Worm (Caenorhabditis elegans): Measurements from ENCODE around the gene cnc-9.
A peak's percentile ranks its signal among the peaks of the same experiment; 100 is the strongest.

cnc-9 gene

ce11 chrV:7417018-7417716 is 17.2 kb upstream of the cnc-9 start, which contains the start of gene srw-67:
Gene srw-67 (plus strand): TSS chrV:7417660.
- no peak for TF ChIP-seq lin-39 (tag; optimal IDR thresholded peaks at IDR 0.05)
- no peak for TF ChIP-seq mdl-1 (tag; optimal IDR thresholded peaks at IDR 0.05)
- TF ChIP-seq madf-5 (GFP tag; IDR thresholded peaks at IDR 0.05): no peak
- TF ChIP-seq unc-62 (GFP tag; optimal IDR thresholded peaks at IDR 0.05 in 1 of 2): peak in 1 of 2 experiments; percentile 90
- TF ChIP-seq unc-62 (tag; optimal IDR thresholded peaks at IDR 0.05): no peak
- TF ChIP-seq hif-1 (tag; optimal IDR thresholded peaks at IDR 0.05): peak in 1 of 2 experiments; percentile 70
- no peak for TF ChIP-seq nhr-48 (tag; optimal IDR thresholded peaks at IDR 0.05)
- no peak for TF ChIP-seq F49E8.2 (tag; optimal IDR thresholded peaks at IDR 0.05; ENCODE audit: borderline replicate concordance)
- TF ChIP-seq ceh-28 (tag; optimal IDR thresholded peaks at IDR 0.05): no peak
- TF ChIP-seq aha-1 (tag): peak; percentile 97
- peak; percentile 17 for TF ChIP-seq duxl-1 (tag; optimal IDR thresholded peaks at IDR 0.05; ENCODE audit: poor library complexity)

- no peak for TF ChIP-seq lin-15B (tag; optimal IDR thresholded peaks at IDR 0.05)
- TF ChIP-seq tra-1 (GFP tag; IDR thresholded peaks at IDR 0.05): no peak
- no peak for TF ChIP-seq F10B5.3 (tag; optimal IDR thresholded peaks at IDR 0.05)
- TF ChIP-seq nhr-25 (tag; optimal IDR thresholded peaks at IDR 0.05; ENCODE audit: borderline replicate concordance, insufficient read depth): no peak
- TF ChIP-seq mdt-29 (GFP tag; IDR thresholded peaks at IDR 0.05): no peak
- TF ChIP-seq unc-62 (GFP tag; optimal IDR thresholded peaks at IDR 0.05 in 1 of 2): no peak
- no peak for TF ChIP-seq unc-62 (tag; optimal IDR thresholded peaks at IDR 0.05)
- no peak for TF ChIP-seq lin-13 (GFP tag; optimal IDR thresholded peaks at IDR 0.05)
- TF ChIP-seq T20F7.1 (GFP tag; optimal IDR thresholded peaks at IDR 0.05): peak; percentile 14
- TF ChIP-seq nhr-102 (tag; optimal IDR thresholded peaks at IDR 0.05): peak; percentile 5
- TF ChIP-seq ztf-11 (tag; optimal IDR thresholded peaks at IDR 0.05): no peak
- no peak for TF ChIP-seq nhr-28 (tag; optimal IDR thresholded peaks at IDR 0.05)
- no peak for TF ChIP-seq php-3 (GFP tag; IDR thresholded peaks at IDR 0.05)
- TF ChIP-seq daf-8 (GFP tag; IDR thresholded peaks at IDR 0.05): no peak
- no peak for TF ChIP-seq ceh-20 (GFP tag; IDR thresholded peaks at IDR 0.05)
- no peak for TF ChIP-seq cey-2 (tag; optimal IDR thresholded peaks at IDR 0.05; ENCODE audit: borderline replicate concordance, insufficient read depth)
- no peak for TF ChIP-seq madf-5 (GFP tag; IDR thresholded peaks at IDR 0.05)
- peak; percentile 89 for TF ChIP-seq aha-1 (tag)
- no peak for TF ChIP-seq lin-38 (GFP tag; IDR thresholded peaks at IDR 0.05)
Observed at ce11 chrV:7416569-7416968, 16.6 kb upstream of the cnc-9 start.

ce11 chrV:7415780-7416428 is 15.9 kb upstream of the cnc-9 start, which contains the start of gene F18E3.13:
Gene F18E3.13 (plus strand): TSS chrV:7416164.
- no peak for TF ChIP-seq snpc-4 (tag; optimal IDR thresholded peaks at IDR 0.05)
- TF ChIP-seq lin-13 (GFP tag; optimal IDR thresholded peaks at IDR 0.05): no peak
- TF ChIP-seq jun-1 (tag; optimal IDR thresholded peaks at IDR 0.05): no peak
- TF ChIP-seq fos-1 (tag; optimal IDR thresholded peaks at IDR 0.05): no peak
- no peak for TF ChIP-seq daf-19 (GFP tag; conservative IDR thresholded peaks at IDR 0.05)
- peak; percentile 84 for TF ChIP-seq hlh-11 (tag; optimal IDR thresholded peaks at IDR 0.05)
- TF ChIP-seq fkh-10 (GFP tag; optimal IDR thresholded peaks at IDR 0.05): no peak
- TF ChIP-seq dmd-8 (GFP tag; IDR thresholded peaks at IDR 0.05): no peak
- no peak for TF ChIP-seq nhr-42 (GFP tag; IDR thresholded peaks at IDR 0.05)
- TF ChIP-seq nhr-11 (tag; optimal IDR thresholded peaks at IDR 0.05): no peak
- TF ChIP-seq Y48G9A.11 (GFP tag; IDR thresholded peaks at IDR 0.05): no peak
- no peak for TF ChIP-seq ceh-82 (tag; optimal IDR thresholded peaks at IDR 0.05)
- TF ChIP-seq nhr-76 (tag; optimal IDR thresholded peaks at IDR 0.05): no peak
- no peak for TF ChIP-seq zag-1 (tag; optimal IDR thresholded peaks at IDR 0.05)
- no peak for TF ChIP-seq F37D6.2 (tag; optimal IDR thresholded peaks at IDR 0.05)
- TF ChIP-seq cey-2 (tag; optimal IDR thresholded peaks at IDR 0.05; ENCODE audit: borderline replicate concordance, insufficient read depth): peak; percentile 50
- TF ChIP-seq php-3 (GFP tag; IDR thresholded peaks at IDR 0.05): no peak
- TF ChIP-seq lsy-2 (tag; optimal IDR thresholded peaks at IDR 0.05): peak in 1 of 2 experiments; percentile 57
- TF ChIP-seq mes-2 (tag; optimal IDR thresholded peaks at IDR 0.05; ENCODE audit: poor library complexity, severe bottlenecking): no peak
- TF ChIP-seq F49E8.2 (tag; optimal IDR thresholded peaks at IDR 0.05; ENCODE audit: borderline replicate concordance): no peak
- TF ChIP-seq tag-97 (GFP tag; IDR thresholded peaks at IDR 0.05): no peak
- no peak for TF ChIP-seq lin-39 (tag; optimal IDR thresholded peaks at IDR 0.05)
- no peak for TF ChIP-seq pha-4 (GFP tag; IDR thresholded peaks at IDR 0.05)
- no peak for TF ChIP-seq pha-4 (tag; optimal IDR thresholded peaks at IDR 0.05)
- TF ChIP-seq ceh-44 (GFP tag; IDR thresholded peaks at IDR 0.05): no peak

Measured in whole organism, L4 larva.